Worm (Caenorhabditis elegans) whole organism, early embryonic: Measurements from ENCODE around the gene Y45F3A.1.

Source experiments
- B0310.2 ChIP-seq: sonication (generic microtip); optimal IDR thresholded peaks from 2 replicates; lab custom pipeline; 2016; ENCODE audit warnings: mild to moderate bottlenecking, missing genetic modification characterization, missing compliant biosample characterization
- F13C5.2 ChIP-seq: sonication (generic microtip); optimal IDR thresholded peaks from 2 replicates; lab custom pipeline; 2017; ENCODE audit warnings: mild to moderate bottlenecking, missing genetic modification characterization, inconsistent platforms, missing compliant biosample characterization
- aly-1 ChIP-seq: sonication (generic microtip); optimal IDR thresholded peaks from 2 replicates; lab custom pipeline; 2016; ENCODE audit warnings: missing genetic modification characterization, missing compliant biosample characterization
- ama-1 ChIP-seq: fragments of 150-350 bp; optimal IDR thresholded peaks from 2 replicates; lab custom pipeline; 2014
- ceh-13 ChIP-seq: fragments of 200-800 bp; sonication (Bioruptor generic); optimal IDR thresholded peaks from 2 replicates; lab custom pipeline; 2018; ENCODE audit warnings: mild to moderate bottlenecking, missing genetic modification characterization, missing compliant biosample characterization
- ceh-36 ChIP-seq: sonication (generic microtip); optimal IDR thresholded peaks from 2 replicates; lab custom pipeline; 2016; ENCODE audit warnings: missing genetic modification characterization, inconsistent platforms, missing compliant biosample characterization
- ets-7 ChIP-seq: sonication (generic microtip); optimal IDR thresholded peaks from 2 replicates; lab custom pipeline; 2016; ENCODE audit warnings: missing genotype, missing genetic modification characterization, missing compliant biosample characterization
- flt-1 ChIP-seq: fragments of 200-800 bp; sonication (Bioruptor generic); IDR thresholded peaks from 2 replicates; pipeline ENCODE4 v1.3.6; 2022; ENCODE audit warnings: missing genetic modification characterization, missing compliant biosample characterization
- hmbx-1 ChIP-seq: sonication (generic microtip); optimal IDR thresholded peaks from 2 replicates; lab custom pipeline; 2016; ENCODE audit warnings: mild to moderate bottlenecking, missing genetic modification characterization, missing compliant biosample characterization
- hmg-4 ChIP-seq: fragments of 200-800 bp; sonication (Bioruptor generic); optimal IDR thresholded peaks from 2 replicates; lab custom pipeline; 2018; ENCODE audit warnings: mild to moderate bottlenecking, missing genetic modification characterization, missing compliant biosample characterization
- hnd-1 ChIP-seq: sonication (generic microtip); optimal IDR thresholded peaks from 2 replicates; lab custom pipeline; 2016; ENCODE audit warnings: missing genetic modification characterization, missing compliant biosample characterization
- pes-1 ChIP-seq: fragments of 200-800 bp; sonication (Bioruptor generic); IDR thresholded peaks from 2 replicates; pipeline ENCODE4 v1.3.6; 2022; ENCODE audit warnings: missing genetic modification reagents, missing genetic modification characterization, missing compliant biosample characterization
- scrt-1 ChIP-seq: fragments of 200-800 bp; sonication (Bioruptor generic); IDR thresholded peaks from 2 replicates; pipeline ENCODE4 v1.3.6; 2022; ENCODE audit warnings: missing genetic modification characterization, missing compliant biosample characterization
- sea-1 ChIP-seq: fragments of 200-800 bp; sonication (Bioruptor generic); conservative IDR thresholded peaks from 2 replicates; pipeline ENCODE4 v1.3.6; 2022; ENCODE audit warnings: missing genetic modification characterization, missing compliant biosample characterization
- tbx-11 ChIP-seq: fragments of 200-800 bp; sonication (Bioruptor generic); IDR thresholded peaks from 2 replicates; pipeline ENCODE4 v1.3.6; 2022; ENCODE audit warnings: missing genetic modification characterization, missing compliant biosample characterization
- tbx-37 ChIP-seq: fragments of 200-800 bp; sonication (Bioruptor generic); conservative IDR thresholded peaks from 2 replicates; pipeline ENCODE4 v1.3.6; 2022; ENCODE audit warnings: missing genetic modification reagents, missing genetic modification characterization, missing compliant biosample characterization
- tra-4 ChIP-seq: sonication (generic microtip); optimal IDR thresholded peaks from 2 replicates; lab custom pipeline; 2017; ENCODE audit warnings: missing genetic modification characterization, missing compliant biosample characterization

Gene Y45F3A.1

ce11 chrIII:10561904-10562303 lies at the start of gene Y45F3A.1:
Gene Y45F3A.1 (minus strand): TSS chrIII:10561915.
- TF ChIP-seq scrt-1 (GFP tag; lab: Robert Waterston, UW) = no peak
- TF ChIP-seq B0310.2 (tag; lab: Kevin White, UChicago) = no peak
- no peak for TF ChIP-seq hmg-4 (GFP tag; lab: Kevin White, UChicago)
- no peak for TF ChIP-seq ceh-36 (tag; lab: Kevin White, UChicago)
- TF ChIP-seq ceh-13 = no peak
- TF ChIP-seq tbx-37 (GFP tag; lab: Robert Waterston, UW) = no peak
- no peak for TF ChIP-seq hmbx-1 (tag; lab: Kevin White, UChicago)
- no peak for TF ChIP-seq tbx-11 (GFP tag; lab: Robert Waterston, UW)
- no peak for TF ChIP-seq aly-1 (tag; lab: Kevin White, UChicago)
- TF ChIP-seq flt-1 (GFP tag; lab: Robert Waterston, UW) = no peak
- TF ChIP-seq hnd-1 = no peak

DNA sequence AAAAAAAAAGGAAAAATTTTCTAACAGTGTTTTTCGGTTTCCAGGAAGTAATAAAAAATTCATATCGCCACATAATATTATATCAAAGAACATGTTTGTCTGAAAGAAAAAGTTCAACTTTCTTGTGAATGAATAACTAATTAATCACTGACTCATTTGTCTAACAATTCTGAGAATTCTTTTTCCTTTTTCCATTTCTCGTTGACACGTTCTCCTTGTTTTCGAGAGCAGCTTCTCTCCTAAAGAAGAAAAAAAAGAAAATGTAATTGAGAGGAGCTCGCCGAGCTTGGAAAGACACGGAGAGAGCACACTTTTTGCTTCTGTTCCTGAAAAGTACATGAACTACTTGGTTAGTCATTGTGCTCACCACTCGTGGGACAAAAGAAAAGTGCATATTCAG lies 46.4 kb upstream of the Y45F3A.1 start:
- no peak for TF ChIP-seq B0310.2 (tag; lab: Kevin White, UChicago)
- TF ChIP-seq pes-1 = no peak
- TF ChIP-seq sea-1 = no peak
- no peak for TF ChIP-seq aly-1 (tag; lab: Kevin White, UChicago)

DNA sequence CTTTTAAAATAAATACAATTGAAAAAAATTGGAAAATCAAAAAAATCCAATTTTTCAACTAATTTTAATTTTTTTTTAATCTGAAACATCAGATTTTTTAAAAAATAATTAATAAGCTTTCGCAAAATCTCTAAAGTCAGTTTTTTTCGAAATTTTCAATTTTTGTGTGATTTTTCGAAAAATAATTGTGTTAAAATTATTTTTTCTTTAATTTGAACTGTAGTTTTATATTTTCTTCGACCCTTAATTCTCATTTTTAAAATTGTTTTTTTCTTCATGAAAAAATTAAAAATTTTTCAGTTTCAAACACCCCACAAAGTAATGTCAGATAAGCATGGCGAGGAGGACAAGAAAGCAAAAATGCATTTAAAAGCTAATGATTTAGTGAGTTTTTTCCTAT lies 43.3 kb upstream of the Y45F3A.1 start, which contains the start of gene rabx-5:
Gene rabx-5, plus strand, starts transcription at position 301 of the 400 bp plus-strand sequence.
- TF ChIP-seq hnd-1 (no peak), ceh-36 (tag; lab: Kevin White, UChicago) (no peak), ama-1 (lab: Kevin White, UChicago) (no peak), pes-1 (no peak), tbx-37 (GFP tag; lab: Robert Waterston, UW) (no peak), hmg-4 (GFP tag; lab: Kevin White, UChicago) (no peak), B0310.2 (tag; lab: Kevin White, UChicago) (no peak), hmbx-1 (tag; lab: Kevin White, UChicago) (no peak), F13C5.2 (no peak), tra-4 (tag; lab: Kevin White, UChicago) (no peak), ceh-13 (no peak), scrt-1 (GFP tag; lab: Robert Waterston, UW) (no peak), flt-1 (GFP tag; lab: Robert Waterston, UW) (no peak), sea-1 (no peak)

DNA sequence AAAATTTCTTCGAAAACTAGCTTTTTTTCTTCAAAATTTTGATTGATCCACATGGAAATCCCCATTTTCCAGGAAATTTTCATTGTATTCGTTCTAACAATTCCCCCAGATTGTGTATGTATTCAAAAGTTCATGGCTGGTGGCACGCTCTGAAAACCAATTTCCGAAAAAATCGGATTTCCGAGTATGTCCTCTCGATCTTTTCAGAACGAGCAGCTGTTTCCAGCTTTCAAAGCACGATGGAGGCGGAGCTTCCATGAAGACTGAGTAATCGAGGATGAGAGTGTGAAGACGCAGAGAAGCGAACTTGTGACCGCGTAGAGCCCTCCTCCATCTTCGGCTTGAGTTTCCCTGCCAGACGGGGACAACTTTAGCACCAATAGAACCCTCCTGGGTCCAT lies 42.6 kb upstream of the Y45F3A.1 start:
- TF ChIP-seq ceh-36 (tag; lab: Kevin White, UChicago) (no peak), hmbx-1 (tag; lab: Kevin White, UChicago) (no peak), B0310.2 (tag; lab: Kevin White, UChicago) (no peak)

ce11 chrIII:10603248-10603647 lies 41.5 kb upstream of the Y45F3A.1 start, which contains the start of gene Y39A1A.2:
Gene Y39A1A.2 (minus strand): TSS chrIII:10603566.
- TF ChIP-seq tbx-37 (GFP tag; lab: Robert Waterston, UW) (no peak), hmg-4 (GFP tag; lab: Kevin White, UChicago) (no peak), B0310.2 (tag; lab: Kevin White, UChicago) (no peak), ets-7 (tag; lab: Kevin White, UChicago) (no peak), sea-1 (no peak), ceh-13 (no peak), scrt-1 (GFP tag; lab: Robert Waterston, UW) (no peak), aly-1 (tag; lab: Kevin White, UChicago) (no peak), tbx-11 (GFP tag; lab: Robert Waterston, UW) (no peak), pes-1 (no peak), hmbx-1 (tag; lab: Kevin White, UChicago) (no peak), hnd-1 (no peak), flt-1 (GFP tag; lab: Robert Waterston, UW) (no peak), ama-1 (lab: Kevin White, UChicago) (no peak), F13C5.2 (no peak)

DNA sequence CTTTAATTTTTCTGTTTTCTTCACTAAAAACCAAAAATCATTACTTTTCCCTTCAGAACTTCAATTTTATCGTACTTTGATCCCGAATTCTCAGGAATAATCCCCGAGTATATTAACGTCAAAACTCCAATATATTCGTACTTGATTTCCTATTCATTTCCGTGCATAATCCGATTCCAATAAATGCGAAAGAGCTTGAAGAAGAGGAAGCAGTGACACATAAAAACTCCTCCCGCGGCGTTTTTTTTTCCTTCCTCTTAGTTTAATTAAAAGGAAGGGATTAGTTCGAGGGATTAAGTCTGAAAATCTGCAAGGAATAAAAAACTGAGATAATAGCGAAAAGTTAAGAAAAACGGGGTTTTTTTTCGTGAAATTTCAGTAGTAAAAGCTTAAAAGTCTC lies 39.2 kb upstream of the Y45F3A.1 start:
- TF ChIP-seq ceh-36 (tag; lab: Kevin White, UChicago) (peak; percentile 59), scrt-1 (GFP tag; lab: Robert Waterston, UW) (no peak)

ce11 chrIII:10600138-10600626 lies 38.5 kb upstream of the Y45F3A.1 start, which contains the start of gene epg-6:
Gene epg-6 (minus strand): TSS chrIII:10600188.
- TF ChIP-seq ama-1 (lab: Kevin White, UChicago) = no peak
- TF ChIP-seq B0310.2 (tag; lab: Kevin White, UChicago) = no peak
- TF ChIP-seq aly-1 (tag; lab: Kevin White, UChicago) = no peak
- no peak for TF ChIP-seq ets-7 (tag; lab: Kevin White, UChicago)
- no peak for TF ChIP-seq scrt-1 (GFP tag; lab: Robert Waterston, UW)
- TF ChIP-seq flt-1 (GFP tag; lab: Robert Waterston, UW) = no peak
- no peak for TF ChIP-seq pes-1
- TF ChIP-seq tra-4 (tag; lab: Kevin White, UChicago) = no peak
- no peak for TF ChIP-seq ceh-13

- TF ChIP-seq F13C5.2 (peak; percentile 58), ets-7 (tag; lab: Kevin White, UChicago) (no peak)
These were observed 38.0 kb upstream of the Y45F3A.1 start for ce11 chrIII:10599699-10600098.

- TF ChIP-seq tbx-11 (GFP tag; lab: Robert Waterston, UW) (no peak), hmg-4 (GFP tag; lab: Kevin White, UChicago) (no peak), ceh-36 (tag; lab: Kevin White, UChicago) (no peak), tbx-37 (GFP tag; lab: Robert Waterston, UW) (no peak), flt-1 (GFP tag; lab: Robert Waterston, UW) (no peak), scrt-1 (GFP tag; lab: Robert Waterston, UW) (no peak), tra-4 (tag; lab: Kevin White, UChicago) (no peak), B0310.2 (tag; lab: Kevin White, UChicago) (no peak), sea-1 (no peak), F13C5.2 (no peak), ceh-13 (no peak), ets-7 (tag; lab: Kevin White, UChicago) (no peak), ama-1 (lab: Kevin White, UChicago) (no peak), hnd-1 (no peak)
These were observed 34.7 kb upstream of the Y45F3A.1 start, which contains the start of gene Y39A1A.3 for ce11 chrIII:10596387-10596786. Gene Y39A1A.3 (minus strand): TSS chrIII:10596487.
